Worm (Caenorhabditis elegans): ENCODE results near the gene hosl-1.
A peak's percentile ranks its signal among the peaks of the same experiment; 100 is the strongest.

hosl-1 gene

DNA sequence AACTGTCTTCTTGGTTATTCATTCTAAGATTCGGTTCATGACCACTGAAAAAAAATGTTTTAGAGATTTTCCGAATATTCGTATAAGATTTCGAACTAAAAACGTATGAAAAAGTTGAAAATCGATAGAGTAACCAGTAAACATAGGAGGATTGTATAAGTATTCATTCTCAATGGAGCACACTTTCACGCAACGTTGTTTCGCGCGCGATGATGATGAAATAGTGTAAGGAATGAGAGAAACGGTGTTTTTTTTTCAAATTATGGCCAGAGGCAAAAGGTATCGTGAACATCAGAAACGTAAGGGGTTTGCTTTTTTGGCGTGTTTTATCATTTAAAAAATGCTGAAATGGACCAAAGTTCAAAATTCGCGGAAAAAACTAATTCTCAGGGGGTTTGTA lies 17.3 kb upstream of the hosl-1 start, which contains the start of gene pqn-65:
Gene pqn-65, minus strand, starts transcription at position 54 of the 400 bp plus-strand sequence.
- TF ChIP-seq ceh-39 (tag; optimal IDR thresholded peaks at IDR 0.05): peak; percentile 3
- no peak for TF ChIP-seq unc-62 (GFP tag; optimal IDR thresholded peaks at IDR 0.05)
- no peak for TF ChIP-seq nhr-76 (tag; optimal IDR thresholded peaks at IDR 0.05)
- no peak for TF ChIP-seq unc-39 (tag; optimal IDR thresholded peaks at IDR 0.05)
- no peak for TF ChIP-seq lin-13 (tag; optimal IDR thresholded peaks at IDR 0.05)

DNA sequence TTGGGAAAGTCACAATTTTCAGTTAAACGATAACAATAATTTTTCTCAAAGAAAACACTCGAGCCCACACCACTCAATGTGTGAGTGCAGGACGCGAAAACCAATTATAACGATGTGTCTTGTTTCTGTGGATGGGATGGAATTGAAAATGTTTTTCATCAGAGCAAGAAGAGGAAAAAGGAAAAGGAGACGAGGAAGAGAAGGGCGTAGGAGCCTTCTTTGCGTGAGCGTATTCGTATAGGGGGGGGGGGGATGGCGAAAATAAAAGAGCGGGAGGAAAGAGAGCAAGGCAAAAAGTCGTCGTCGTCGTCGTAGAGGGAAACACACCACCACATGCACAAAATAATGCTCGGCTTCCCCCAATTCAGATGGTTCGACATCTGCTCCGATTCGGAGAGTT lies 16.9 kb upstream of the hosl-1 start:
- TF ChIP-seq sptf-1 (tag; optimal IDR thresholded peaks at IDR 0.05) (peak; percentile 33), mls-2 (tag; optimal IDR thresholded peaks at IDR 0.05) (peak; percentile 53), cnd-1 (tag; optimal IDR thresholded peaks at IDR 0.05) (peak; percentile 23), nhr-28 (tag; optimal IDR thresholded peaks at IDR 0.05) (no peak), mep-1 (tag; optimal IDR thresholded peaks at IDR 0.05) (no peak), elt-3 (tag; optimal IDR thresholded peaks at IDR 0.05) (no peak), blmp-1 (tag; optimal IDR thresholded peaks at IDR 0.05) (no peak), ces-1 (GFP tag; optimal IDR thresholded peaks at IDR 0.05) (peak; percentile 84), hlh-1 (tag; optimal IDR thresholded peaks at IDR 0.05) (no peak)

DNA sequence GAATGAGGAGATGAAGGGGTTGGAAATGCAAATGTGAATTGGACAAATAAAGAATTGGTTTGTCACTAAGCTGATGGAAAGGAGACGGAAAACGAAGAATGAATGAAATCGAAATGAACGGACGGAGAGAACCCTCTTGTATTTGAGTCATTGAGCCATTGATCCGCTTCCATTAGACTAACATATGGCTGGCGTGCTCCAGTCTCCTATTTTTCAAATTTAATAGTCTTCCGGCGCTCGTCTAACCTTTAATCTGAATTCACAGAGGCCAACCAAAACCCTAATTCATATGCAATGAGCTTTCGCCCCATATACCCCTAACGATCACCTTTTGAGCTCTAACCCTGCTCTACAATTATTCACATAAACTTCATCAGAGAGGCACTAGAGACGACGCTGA lies 14.9 kb upstream of the hosl-1 start, which contains the start of gene C46C11.3:
Gene C46C11.3, plus strand, starts transcription at position 301 of the 400 bp plus-strand sequence.
- TF ChIP-seq elt-3 (tag; optimal IDR thresholded peaks at IDR 0.05): no peak
- TF ChIP-seq cnd-1 (tag; optimal IDR thresholded peaks at IDR 0.05): no peak
- TF ChIP-seq unc-39 (tag; optimal IDR thresholded peaks at IDR 0.05): no peak
- TF ChIP-seq elt-1 (tag; optimal IDR thresholded peaks at IDR 0.05; ENCODE audit: borderline replicate concordance, insufficient read depth): no peak
- TF ChIP-seq nhr-28 (tag; optimal IDR thresholded peaks at IDR 0.05): no peak

DNA sequence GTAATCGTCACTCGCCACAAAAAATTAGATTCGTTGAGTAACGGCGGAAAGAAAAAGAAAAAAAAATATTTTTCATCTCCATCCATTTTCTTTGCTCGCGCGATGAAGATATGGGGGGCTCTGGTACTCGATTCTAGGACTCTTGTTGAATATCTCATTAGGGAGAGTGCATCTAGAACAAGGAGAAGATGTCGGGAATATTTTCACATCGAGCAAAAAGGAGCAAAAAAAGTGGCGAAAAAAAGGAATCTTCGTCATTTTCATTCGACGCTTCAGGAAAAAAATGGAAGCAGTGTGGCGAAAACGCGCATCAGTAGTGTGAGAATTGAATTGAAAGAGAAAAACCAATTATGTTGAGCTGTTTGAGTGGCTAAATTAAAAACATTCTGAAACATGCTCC lies 13.2 kb upstream of the hosl-1 start:
- TF ChIP-seq ces-1 (GFP tag; optimal IDR thresholded peaks at IDR 0.05) (peak; percentile 70), tbx-8 (GFP tag; optimal IDR thresholded peaks at IDR 0.05) (no peak)

DNA sequence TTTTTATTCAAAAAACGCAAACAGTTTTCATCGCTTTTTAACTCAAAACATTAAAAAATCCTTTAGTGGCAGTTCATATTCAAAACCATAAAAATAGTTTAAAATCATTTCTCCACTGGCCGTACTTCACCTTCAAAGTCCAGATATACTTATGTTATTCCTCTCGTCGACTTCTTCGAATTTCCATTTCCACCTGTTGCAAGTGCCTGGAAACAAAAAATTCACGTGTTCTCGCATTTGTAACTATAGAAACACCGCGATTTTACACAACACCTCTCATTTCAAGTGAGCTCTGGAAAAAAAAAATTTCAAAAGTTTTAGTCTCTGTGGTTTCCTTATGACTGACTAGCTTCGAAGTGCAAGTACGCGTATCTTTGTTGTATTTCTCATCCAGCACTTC lies 11.8 kb upstream of the hosl-1 start:
- no peak for TF ChIP-seq ceh-83 (GFP tag; optimal IDR thresholded peaks at IDR 0.05)
- TF ChIP-seq ces-1 (GFP tag; optimal IDR thresholded peaks at IDR 0.05): no peak
- no peak for TF ChIP-seq lin-32 (GFP tag; optimal IDR thresholded peaks at IDR 0.05)
- no peak for TF ChIP-seq lin-13 (tag; optimal IDR thresholded peaks at IDR 0.05)
- no peak for TF ChIP-seq zip-8 (tag; optimal IDR thresholded peaks at IDR 0.05)

DNA sequence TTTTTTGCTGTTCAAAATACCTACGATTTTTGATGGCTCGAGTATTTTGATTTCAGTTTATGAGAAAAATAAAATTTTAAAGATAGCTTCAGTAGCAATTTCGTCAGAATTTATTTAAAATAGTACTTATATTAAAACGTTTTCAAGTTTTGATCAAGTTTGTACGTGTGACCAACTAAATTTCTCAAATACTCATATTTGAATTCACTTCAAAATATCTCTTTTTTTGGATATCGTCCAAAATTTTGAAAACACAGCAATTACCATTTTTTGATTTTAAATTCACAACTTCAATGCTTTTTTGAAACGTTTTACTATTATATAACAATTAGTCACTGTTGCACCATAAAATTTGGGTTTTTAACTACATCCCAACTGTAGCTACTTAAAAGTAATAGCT lies 10.0 kb upstream of the hosl-1 start:
- TF ChIP-seq M03D4.4 (tag; optimal IDR thresholded peaks at IDR 0.05) (no peak), mep-1 (tag; optimal IDR thresholded peaks at IDR 0.05) (no peak), nhr-12 (tag; optimal IDR thresholded peaks at IDR 0.05) (no peak), zip-8 (tag; optimal IDR thresholded peaks at IDR 0.05) (no peak), lin-13 (tag; optimal IDR thresholded peaks at IDR 0.05) (no peak), sem-2 (GFP tag; optimal IDR thresholded peaks at IDR 0.05) (no peak), unc-62 (GFP tag; optimal IDR thresholded peaks at IDR 0.05) (no peak), ces-1 (GFP tag; optimal IDR thresholded peaks at IDR 0.05) (no peak), elt-1 (tag; optimal IDR thresholded peaks at IDR 0.05; ENCODE audit: borderline replicate concordance, insufficient read depth) (no peak), unc-120 (tag; optimal IDR thresholded peaks at IDR 0.05; ENCODE audit: poor library complexity, severe bottlenecking) (no peak), lin-32 (GFP tag; optimal IDR thresholded peaks at IDR 0.05) (no peak)

DNA sequence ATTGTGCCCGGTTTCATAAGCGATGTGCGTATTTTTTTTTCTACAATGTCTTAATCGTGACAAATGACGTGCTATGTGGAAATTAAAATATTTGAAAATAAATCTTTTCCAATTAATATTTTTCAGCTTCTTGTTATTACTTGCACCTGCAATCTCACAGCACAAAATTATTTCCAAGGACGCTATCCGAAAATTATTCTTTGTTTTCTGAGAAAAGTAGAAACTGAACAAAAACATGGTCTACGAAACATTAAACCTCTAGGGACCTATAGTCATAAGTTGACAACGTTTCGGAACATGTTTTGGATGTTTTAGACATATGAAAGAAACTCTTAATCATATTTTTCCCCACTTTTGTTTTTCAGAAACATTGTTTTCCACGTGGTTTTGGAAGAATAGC lies 8.6 kb upstream of the hosl-1 start:
- TF ChIP-seq blmp-1 (tag; optimal IDR thresholded peaks at IDR 0.05): no peak
- TF ChIP-seq ces-1 (GFP tag; optimal IDR thresholded peaks at IDR 0.05): no peak
- TF ChIP-seq mls-2 (tag; optimal IDR thresholded peaks at IDR 0.05): no peak
- TF ChIP-seq drap-1 (GFP tag; optimal IDR thresholded peaks at IDR 0.05): no peak
- TF ChIP-seq mab-5 (tag; optimal IDR thresholded peaks at IDR 0.05): no peak
- no peak for TF ChIP-seq elt-3 (tag; optimal IDR thresholded peaks at IDR 0.05)
- TF ChIP-seq ztf-11 (tag; optimal IDR thresholded peaks at IDR 0.05): no peak
- no peak for TF ChIP-seq lsy-2 (tag; optimal IDR thresholded peaks at IDR 0.05)
- TF ChIP-seq snpc-4 (tag; optimal IDR thresholded peaks at IDR 0.05): no peak
- TF ChIP-seq unc-120 (tag; optimal IDR thresholded peaks at IDR 0.05; ENCODE audit: poor library complexity, severe bottlenecking): no peak
- no peak for TF ChIP-seq flh-1 (GFP tag; optimal IDR thresholded peaks at IDR 0.05)
